Fruit fly (Drosophila melanogaster) whole organism, embryonic: ENCODE measurements around the gene msd1.

Experiments
- Atf6 ChIP-seq: fragments of 200-800 bp; sonication (Bioruptor generic); IDR thresholded peaks from 2 replicates; pipeline ENCODE4 v1.3.6; 2022; ENCODE audit warnings: missing biosample characterization, missing genetic modification characterization
- CG10209 ChIP-seq: fragments of 200-800 bp; sonication (Bioruptor generic); optimal IDR thresholded peaks from 3 replicates; lab custom pipeline; 2017; ENCODE audit warnings: missing biosample characterization, mild to moderate bottlenecking, missing genetic modification characterization, missing genetic modification reagents
- CG10543 ChIP-seq: fragments of 200-800 bp; sonication (Bioruptor generic); optimal IDR thresholded peaks from 3 replicates; lab custom pipeline; 2017; ENCODE audit warnings: missing biosample characterization, mild to moderate bottlenecking, missing genetic modification characterization, moderate library complexity
- CG10565 ChIP-seq: fragments of 200-800 bp; sonication (Bioruptor generic); optimal IDR thresholded peaks from 3 replicates; lab custom pipeline; 2016; ENCODE audit warnings: missing biosample characterization, mild to moderate bottlenecking, missing genetic modification characterization
- CG11456 ChIP-seq: fragments of 200-800 bp; sonication (Bioruptor generic); IDR thresholded peaks from 3 replicates; pipeline ENCODE4 v1.3.6; 2022; ENCODE audit warnings: missing biosample characterization, missing genetic modification characterization
- CG11695 ChIP-seq: fragments of 200-800 bp; sonication (Bioruptor generic); IDR thresholded peaks from 3 replicates; pipeline ENCODE4 v1.3.6; 2022; ENCODE audit warnings: missing biosample characterization, missing genetic modification characterization
- CG13296 ChIP-seq: fragments of 200-800 bp; sonication (Bioruptor generic); optimal IDR thresholded peaks from 3 replicates; lab custom pipeline; 2018; ENCODE audit warnings: missing biosample characterization, mild to moderate bottlenecking, missing genetic modification characterization
- CG15011 ChIP-seq: fragments of 200-800 bp; sonication (Bioruptor generic); optimal IDR thresholded peaks from 3 replicates; lab custom pipeline; 2018; ENCODE audit warnings: missing biosample characterization, mild to moderate bottlenecking, missing genetic modification characterization
- CG15269 ChIP-seq: fragments of 200-800 bp; sonication (Bioruptor generic); optimal IDR thresholded peaks from 2 replicates; lab custom pipeline; 2018; ENCODE audit warnings: missing biosample characterization, mild to moderate bottlenecking, missing genetic modification characterization, moderate library complexity
- CG17359 ChIP-seq: fragments of 200-800 bp; sonication (Bioruptor generic); optimal IDR thresholded peaks from 3 replicates; lab custom pipeline; 2018; ENCODE audit warnings: missing biosample characterization, mild to moderate bottlenecking, missing genetic modification characterization, moderate library complexity
- CG2202 ChIP-seq: fragments of 200-800 bp; sonication (Bioruptor generic); optimal IDR thresholded peaks from 2 replicates; lab custom pipeline; 2018; ENCODE audit warnings: missing biosample characterization, mild to moderate bottlenecking, missing genetic modification characterization
- CG30403 ChIP-seq: fragments of 200-800 bp; sonication (Bioruptor generic); optimal IDR thresholded peaks from 3 replicates; lab custom pipeline; 2016; ENCODE audit warnings: missing biosample characterization, missing genetic modification characterization
- CG33557 ChIP-seq: fragments of 200-800 bp; sonication (Bioruptor generic); optimal IDR thresholded peaks from 2 replicates; lab custom pipeline; 2019; ENCODE audit warnings: missing biosample characterization, mild to moderate bottlenecking, missing genetic modification characterization, moderate library complexity
- CG3407 ChIP-seq: fragments of 200-800 bp; sonication (Bioruptor generic); optimal IDR thresholded peaks from 2 replicates; lab custom pipeline; 2018; ENCODE audit warnings: missing biosample characterization, mild to moderate bottlenecking, missing genetic modification characterization
- CG3847 ChIP-seq: fragments of 200-800 bp; sonication (Bioruptor generic); IDR thresholded peaks from 2 replicates; pipeline ENCODE4 v1.3.6; 2022; ENCODE audit warnings: missing biosample characterization, missing genetic modification characterization
- CG4360 ChIP-seq: fragments of 200-800 bp; sonication (Bioruptor generic); IDR thresholded peaks from 2 replicates; pipeline ENCODE4 v1.3.6; 2022; ENCODE audit warnings: missing biosample characterization, missing genetic modification characterization
- CG4820 ChIP-seq: fragments of 200-800 bp; sonication (Bioruptor generic); optimal IDR thresholded peaks from 3 replicates; lab custom pipeline; 2016; ENCODE audit warnings: missing biosample characterization, missing genetic modification characterization
- CG6854 ChIP-seq: fragments of 200-800 bp; sonication (Bioruptor generic); optimal IDR thresholded peaks from 3 replicates; lab custom pipeline; 2017; ENCODE audit warnings: missing biosample characterization, mild to moderate bottlenecking, missing genetic modification characterization
- CG8290 ChIP-seq, 3 experiments: fragments of 200-800 bp; sonication (Bioruptor generic); optimal IDR thresholded peaks; 2 replicates each; lab custom pipeline; 2016 to 2019; ENCODE audit warnings: missing biosample characterization in 3 of 3, missing genetic modification characterization in 3 of 3, mild to moderate bottlenecking in 2 of 3, moderate library complexity in 1 of 3
- D ChIP-seq, 2 experiments: fragments of 200-800 bp in 1 of 2; fragments of >200 bp in 1 of 2; sonication (Bioruptor generic) in 1 of 2; optimal IDR thresholded peaks; 2 replicates in 1 of 2; 3 replicates in 1 of 2; lab custom pipeline; 2017; ENCODE audit warnings: mild to moderate bottlenecking in 1 of 2, missing biosample characterization in 1 of 2, missing genetic modification characterization in 1 of 2, missing genetic modification reagents in 1 of 2
- D19A ChIP-seq: fragments of 200-800 bp; optimal IDR thresholded peaks from 3 replicates; lab custom pipeline; 2019; ENCODE audit warnings: missing biosample characterization, mild to moderate bottlenecking, missing genetic modification characterization, moderate library complexity
- Ets97D ChIP-seq: fragments of 200-800 bp; sonication (Bioruptor generic); optimal IDR thresholded peaks from 3 replicates; lab custom pipeline; 2016; ENCODE audit warnings: missing biosample characterization, missing genetic modification characterization
- Meics ChIP-seq: fragments of 200-800 bp; sonication (Bioruptor generic); optimal IDR thresholded peaks from 2 replicates; lab custom pipeline; 2017; ENCODE audit warnings: missing biosample characterization, mild to moderate bottlenecking, missing genetic modification characterization
- NC2β ChIP-seq: fragments of 200-800 bp; sonication (Bioruptor generic); optimal IDR thresholded peaks from 2 replicates; lab custom pipeline; 2016; ENCODE audit warnings: missing biosample characterization, missing genetic modification characterization
- Sox102F ChIP-seq: fragments of 200-800 bp; sonication (Bioruptor generic); optimal IDR thresholded peaks from 2 replicates; lab custom pipeline; 2018; ENCODE audit warnings: missing biosample characterization, mild to moderate bottlenecking, missing genetic modification characterization, moderate library complexity
- TFAM ChIP-seq: fragments of 200-800 bp; sonication (Bioruptor generic); optimal IDR thresholded peaks from 2 replicates; lab custom pipeline; 2017; ENCODE audit warnings: missing biosample characterization, missing genetic modification characterization, inconsistent platforms
- Xbp1 ChIP-seq: fragments of 200-800 bp; sonication (Bioruptor generic); optimal IDR thresholded peaks from 3 replicates; lab custom pipeline; 2016; ENCODE audit warnings: missing biosample characterization, mild to moderate bottlenecking, missing genetic modification characterization
- ac ChIP-seq: fragments of 200-800 bp; sonication (Bioruptor generic); optimal IDR thresholded peaks from 3 replicates; lab custom pipeline; 2017; ENCODE audit warnings: missing biosample characterization, mild to moderate bottlenecking, missing genetic modification characterization
- ash1 ChIP-seq: fragments of 200-800 bp; sonication (Bioruptor generic); optimal IDR thresholded peaks from 2 replicates; lab custom pipeline; 2018; ENCODE audit warnings: missing biosample characterization, mild to moderate bottlenecking, missing genetic modification characterization
- ato ChIP-seq: fragments of 200-800 bp; sonication (Bioruptor generic); IDR thresholded peaks from 2 replicates; pipeline ENCODE4 v1.3.6; 2022; ENCODE audit warnings: missing biosample characterization, missing genetic modification characterization; ENCODE audit not compliant: partially characterized antibody
- cg ChIP-seq: fragments of 200-800 bp; sonication (Bioruptor generic); optimal IDR thresholded peaks from 3 replicates; lab custom pipeline; 2019; ENCODE audit warnings: missing biosample characterization, mild to moderate bottlenecking, missing genetic modification characterization, moderate library complexity
- chif ChIP-seq, 2 experiments: fragments of 200-800 bp; sonication (Bioruptor generic); optimal IDR thresholded peaks; 3 replicates each; lab custom pipeline; 2016; ENCODE audit warnings: missing biosample characterization in 2 of 2, missing genetic modification characterization in 2 of 2
- crp ChIP-seq, 2 experiments: fragments of 200-800 bp; sonication (Bioruptor generic); optimal IDR thresholded peaks; 2 replicates in 1 of 2; 3 replicates in 1 of 2; lab custom pipeline; 2017; ENCODE audit warnings: missing biosample characterization in 2 of 2, missing genetic modification characterization in 2 of 2, mild to moderate bottlenecking in 1 of 2, moderate library complexity in 1 of 2
- ewg ChIP-seq: fragments of 200-800 bp; sonication (Bioruptor generic); optimal IDR thresholded peaks from 3 replicates; lab custom pipeline; 2017; ENCODE audit warnings: mild to moderate bottlenecking, missing biosample characterization, missing genetic modification reagents, missing genetic modification characterization
- eyg ChIP-seq: fragments of 200-800 bp; sonication (Bioruptor generic); optimal IDR thresholded peaks from 3 replicates; lab custom pipeline; 2016; ENCODE audit warnings: missing biosample characterization, missing genetic modification characterization
- gcm ChIP-seq: fragments of 200-800 bp; sonication (Bioruptor generic); optimal IDR thresholded peaks from 2 replicates; lab custom pipeline; 2019; ENCODE audit warnings: missing biosample characterization, mild to moderate bottlenecking, missing genetic modification characterization, moderate library complexity
- inv ChIP-seq: fragments of 200-800 bp; sonication (Bioruptor generic); IDR thresholded peaks from 2 replicates; pipeline ENCODE4 v1.3.6; 2022; ENCODE audit warnings: missing biosample characterization, missing genetic modification characterization; ENCODE audit not compliant: partially characterized antibody
- kah ChIP-seq: fragments of 200-800 bp; sonication (Bioruptor generic); optimal IDR thresholded peaks from 2 replicates; lab custom pipeline; 2018; ENCODE audit warnings: missing biosample characterization, mild to moderate bottlenecking, missing genetic modification characterization
- mld ChIP-seq: fragments of 200-800 bp; sonication (Bioruptor generic); IDR thresholded peaks from 3 replicates; pipeline ENCODE4 v1.3.6; 2022; ENCODE audit warnings: missing biosample characterization, missing genetic modification characterization; ENCODE audit not compliant: partially characterized antibody
- otp ChIP-seq: fragments of 200-800 bp; sonication (Bioruptor generic); IDR thresholded peaks from 3 replicates; pipeline ENCODE4, ENCODE4 v1.3.6; 2022; ENCODE audit warnings: missing biosample characterization, missing genetic modification characterization
- slou ChIP-seq: fragments of 200-800 bp; sonication (Bioruptor generic); optimal IDR thresholded peaks from 3 replicates; lab custom pipeline; 2016; ENCODE audit warnings: missing biosample characterization, missing genetic modification characterization
- sqz ChIP-seq: fragments of 200-800 bp; sonication (Bioruptor generic); optimal IDR thresholded peaks from 3 replicates; lab custom pipeline; 2018; ENCODE audit warnings: missing biosample characterization, mild to moderate bottlenecking, missing genetic modification characterization
- stwl ChIP-seq: fragments of 200-800 bp; sonication (Bioruptor generic); optimal IDR thresholded peaks from 3 replicates; lab custom pipeline; 2018; ENCODE audit warnings: missing biosample characterization, mild to moderate bottlenecking, missing genetic modification characterization, moderate library complexity
- tin ChIP-seq: fragments of 200-800 bp; sonication (Bioruptor generic); optimal IDR thresholded peaks from 3 replicates; lab custom pipeline; 2016; ENCODE audit warnings: missing biosample characterization, missing genetic modification characterization
- usp ChIP-seq: fragments of >200 bp; optimal IDR thresholded peaks from 2 replicates; lab custom pipeline; 2017; ENCODE audit warnings: missing biosample characterization, missing genetic modification characterization
- wek ChIP-seq: fragments of 200-800 bp; sonication (Bioruptor generic); optimal IDR thresholded peaks from 3 replicates; lab custom pipeline; 2018; ENCODE audit warnings: missing biosample characterization, mild to moderate bottlenecking, missing genetic modification characterization, moderate library complexity
- zf30C ChIP-seq: fragments of 200-800 bp; sonication (Bioruptor generic); optimal IDR thresholded peaks from 3 replicates; lab custom pipeline; 2018; ENCODE audit warnings: missing biosample characterization, mild to moderate bottlenecking, missing genetic modification characterization
- zfh1 ChIP-seq: fragments of 200-800 bp; sonication (Bioruptor generic); IDR thresholded peaks from 3 replicates; pipeline ENCODE4 v1.3.6; 2022; ENCODE audit warnings: missing biosample characterization, missing genetic modification characterization

msd1 gene

DNA sequence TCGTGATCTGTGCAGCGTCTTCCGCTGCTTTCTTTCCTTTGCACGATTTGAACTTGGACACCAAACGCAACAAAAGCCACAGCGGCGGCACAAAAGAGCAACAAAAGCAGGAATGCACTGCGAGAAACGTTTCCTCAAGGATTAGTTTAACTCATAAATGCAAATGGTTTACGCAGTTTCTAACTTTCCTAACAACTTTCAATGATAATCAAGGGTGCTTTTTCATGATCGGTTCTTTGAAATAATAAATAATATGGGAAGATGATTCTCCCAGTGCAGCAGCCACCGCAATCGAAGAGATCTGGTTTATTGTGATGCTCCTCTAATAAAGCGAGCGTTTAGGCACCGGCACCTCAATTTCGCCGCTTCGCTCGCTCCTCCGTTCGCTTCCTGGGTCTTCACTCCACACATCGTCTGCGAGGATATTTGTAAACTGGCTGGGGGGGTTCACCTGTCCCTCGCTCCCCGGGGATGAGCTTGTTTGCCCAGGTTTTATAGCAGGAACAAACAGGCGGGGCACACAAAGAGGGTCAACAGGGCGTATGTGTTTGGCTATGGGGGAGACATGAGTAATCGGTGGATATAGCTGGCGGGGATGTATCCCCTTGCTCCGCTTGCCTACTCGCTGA lies 12.3 kb upstream of the msd1 start (continued):
- TF ChIP-seq stwl (tag; lab: Kevin White, UChicago) (no peak), CG3407 (GFP tag; lab: Kevin White, UChicago) (peak; percentile 75), CG10565 (GFP tag; lab: Kevin White, UChicago) (peak; percentile 39), CG6854 (GFP tag; lab: Kevin White, UChicago) (no peak), CG17359 (tag; lab: Kevin White, UChicago) (peak; percentile 92), zf30C (GFP tag; lab: Kevin White, UChicago) (peak; percentile 12), NC2β (GFP tag; lab: Kevin White, UChicago) (peak; percentile 75), chif (GFP tag; optimal IDR thresholded peaks at IDR 0.05; lab: Kevin White, UChicago) (peak; percentile 79 to 83), wek (GFP tag; lab: Kevin White, UChicago) (peak; percentile 46), CG15011 (GFP tag; lab: Kevin White, UChicago) (no peak), Atf6 (GFP tag; lab: Robert Waterston, UW) (peak; percentile 47; the same call in 1 of the 2 replicates), usp (GFP tag; lab: Kevin White, UChicago) (no peak), D (optimal IDR thresholded peaks at IDR 0.05; lab: Kevin White, UChicago) (no peak), D (GFP tag; optimal IDR thresholded peaks at IDR 0.05; lab: Kevin White, UChicago) (peak; percentile 84), CG4360 (GFP tag; lab: Robert Waterston, UW) (peak; percentile 51), crp (GFP tag; optimal IDR thresholded peaks at IDR 0.05; lab: Kevin White, UChicago) (peak in 1 of 2 experiments; percentile 23), mld (GFP tag; lab: Robert Waterston, UW) (no peak), eyg (GFP tag; lab: Kevin White, UChicago) (peak; percentile 50), gcm (peak; percentile 68), CG10543 (GFP tag; lab: Kevin White, UChicago) (no peak), CG33557 (GFP tag; lab: Kevin White, UChicago) (peak; percentile 41), zfh1 (GFP tag; lab: Robert Waterston, UW) (peak; percentile 90), ewg (GFP tag; lab: Kevin White, UChicago) (peak; percentile 77), inv (no peak), sqz (GFP tag; lab: Kevin White, UChicago) (peak; percentile 55), Ets97D (no peak), ash1 (GFP tag; lab: Kevin White, UChicago) (no peak), slou (GFP tag; lab: Kevin White, UChicago) (peak; percentile 22), CG30403 (GFP tag; lab: Kevin White, UChicago) (peak; percentile 81), Meics (GFP tag; lab: Kevin White, UChicago) (peak; percentile 58), otp (GFP tag; lab: Robert Waterston, UW) (peak; percentile 84), CG13296 (GFP tag; lab: Kevin White, UChicago) (peak; percentile 26), CG4820 (peak; percentile 80), cg (GFP tag; lab: Kevin White, UChicago) (no peak), CG3847 (GFP tag; lab: Robert Waterston, UW) (no peak), Xbp1 (GFP tag; lab: Kevin White, UChicago) (peak; percentile 86), CG11456 (GFP tag; lab: Robert Waterston, UW) (peak; percentile 58; the same call in 1 of the 3 replicates), CG2202 (tag; lab: Kevin White, UChicago) (peak; percentile 43), TFAM (GFP tag; lab: Kevin White, UChicago) (no peak), CG8290 (GFP tag; optimal IDR thresholded peaks at IDR 0.05; lab: Kevin White, UChicago) (peak; percentile 14), CG8290 (tag; optimal IDR thresholded peaks at IDR 0.05; lab: Kevin White, UChicago) (peak in 1 of 2 experiments; percentile 71), ac (GFP tag; lab: Kevin White, UChicago) (no peak), CG15269 (tag; lab: Kevin White, UChicago) (peak; percentile 73), CG10209 (GFP tag; lab: Kevin White, UChicago) (peak; percentile 70), Sox102F (peak; percentile 93), ato (no peak), tin (GFP tag; lab: Kevin White, UChicago) (peak; percentile 86), D19A (tag; lab: Kevin White, UChicago) (peak; percentile 77), CG11695 (GFP tag; lab: Robert Waterston, UW) (peak; percentile 62), kah (GFP tag; lab: Kevin White, UChicago) (peak; percentile 64)
